Fruit fly (Drosophila melanogaster): ENCODE results near the gene CG6753.

DNA sequence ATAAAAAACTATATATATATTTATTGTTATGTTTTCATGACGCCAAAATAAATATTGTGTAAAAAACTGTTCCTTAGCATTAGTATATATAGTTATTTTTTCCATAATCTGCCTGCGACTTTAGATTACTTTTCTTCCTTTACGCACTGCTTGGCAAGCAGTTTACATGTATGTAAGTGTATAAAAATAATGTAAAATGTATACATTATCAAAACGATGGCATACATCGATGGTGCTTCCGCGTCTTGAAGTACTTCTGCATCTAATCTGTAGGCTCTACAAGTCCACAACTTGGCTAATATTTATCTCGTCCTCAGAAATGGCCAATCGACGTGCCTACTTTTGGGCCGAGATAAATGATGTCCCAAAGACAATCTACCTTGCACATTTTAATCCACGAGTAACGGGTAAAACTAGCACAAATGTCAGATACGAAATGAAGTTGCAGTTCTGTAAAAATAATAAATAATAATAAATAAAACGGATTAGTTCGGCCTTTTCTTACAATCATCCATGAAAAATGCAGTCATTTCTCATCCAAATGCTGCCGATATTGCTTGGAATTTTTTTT, 4.2 kb downstream of the CG6753 start, which contains the start of gene CG11608:
- TF ChIP-seq kay (GFP tag; ENCODE audit: borderline replicate concordance) (peak; percentile 60), Hr96 (GFP tag; optimal IDR thresholded peaks at IDR 0.05) (no peak), ovo (GFP tag; optimal IDR thresholded peaks at IDR 0.05) (no peak), CG7101 (tag; optimal IDR thresholded peaks at IDR 0.05) (no peak), CG1620 (GFP tag; optimal IDR thresholded peaks at IDR 0.05) (no peak), Mnt (GFP tag; optimal IDR thresholded peaks at IDR 0.05) (no peak), Crg-1 (GFP tag; optimal IDR thresholded peaks at IDR 0.05) (no peak), toe (GFP tag; optimal IDR thresholded peaks at IDR 0.05) (no peak), bab1 (GFP tag; optimal IDR thresholded peaks at IDR 0.05) (no peak), pad (GFP tag; optimal IDR thresholded peaks at IDR 0.05) (no peak), CG33017 (tag; optimal IDR thresholded peaks at IDR 0.05) (no peak), CG5204 (GFP tag; optimal IDR thresholded peaks at IDR 0.05) (no peak), cic (GFP tag; optimal IDR thresholded peaks at IDR 0.05) (no peak)

All from whole organism, adult.